Fruit fly (Drosophila melanogaster) whole organism, embryonic: Measurements from ENCODE around the gene CG7907.

ENCODE experiments used
- ATbp ChIP-seq: fragments of 200-800 bp; sonication (Bioruptor generic); optimal IDR thresholded peaks from 2 replicates; lab custom pipeline; 2017; ENCODE audit warnings: missing biosample characterization, mild to moderate bottlenecking, missing genetic modification characterization, missing genetic modification reagents
- BEAF-32 ChIP-seq: fragments of 200-800 bp; sonication (Bioruptor generic); optimal IDR thresholded peaks from 3 replicates; lab custom pipeline; 2017; ENCODE audit warnings: missing biosample characterization, missing genetic modification characterization, mild to moderate bottlenecking, moderate library complexity, missing genetic modification reagents
- CG10209 ChIP-seq: fragments of 200-800 bp; sonication (Bioruptor generic); optimal IDR thresholded peaks from 3 replicates; lab custom pipeline; 2017; ENCODE audit warnings: missing biosample characterization, mild to moderate bottlenecking, missing genetic modification characterization, missing genetic modification reagents
- CG10462 ChIP-seq: fragments of 200-800 bp; sonication (Bioruptor generic); optimal IDR thresholded peaks from 2 replicates; lab custom pipeline; 2016; ENCODE audit warnings: missing biosample characterization, missing genetic modification characterization
- CG12744 ChIP-seq: fragments of 200-800 bp; sonication (Bioruptor generic); optimal IDR thresholded peaks from 2 replicates; lab custom pipeline; 2016; ENCODE audit warnings: missing biosample characterization, missing genetic modification characterization
- CG14014 ChIP-seq: fragments of 200-800 bp; sonication (Bioruptor generic); IDR thresholded peaks from 2 replicates; pipeline ENCODE4 v1.3.6; 2022; ENCODE audit warnings: missing biosample characterization, missing genetic modification characterization
- CG14441 ChIP-seq: fragments of 200-800 bp; sonication (Bioruptor generic); IDR thresholded peaks from 2 replicates; pipeline ENCODE4 v1.3.6; 2022; ENCODE audit warnings: missing biosample characterization, missing genetic modification characterization
- CG17186 ChIP-seq: fragments of 200-800 bp; sonication (Bioruptor generic); optimal IDR thresholded peaks from 3 replicates; lab custom pipeline; 2017; ENCODE audit warnings: missing biosample characterization, missing genetic modification reagents, missing genetic modification characterization
- CG17328 ChIP-seq: fragments of 200-800 bp; sonication (Bioruptor generic); IDR thresholded peaks from 2 replicates; pipeline ENCODE4 v1.3.6; 2022; ENCODE audit warnings: missing biosample characterization, missing genetic modification characterization
- CG17829 ChIP-seq: fragments of 200-800 bp; optimal IDR thresholded peaks from 2 replicates; lab custom pipeline; 2019; ENCODE audit warnings: missing biosample characterization, mild to moderate bottlenecking, missing genetic modification characterization, moderate library complexity
- CG2889 ChIP-seq: fragments of 200-800 bp; sonication (Bioruptor generic); IDR thresholded peaks from 3 replicates; pipeline ENCODE4 v1.3.6; 2022; ENCODE audit warnings: missing biosample characterization, missing genetic modification characterization
- CG32767 ChIP-seq: fragments of 200-800 bp; sonication (Bioruptor generic); IDR thresholded peaks from 2 replicates; pipeline ENCODE4 v1.3.6; 2022; ENCODE audit warnings: missing biosample characterization, missing genetic modification characterization
- CG34224 ChIP-seq: fragments of 200-800 bp; sonication (Bioruptor generic); IDR thresholded peaks from 3 replicates; pipeline ENCODE4 v1.3.6; 2022; ENCODE audit warnings: missing biosample characterization, missing genetic modification characterization; ENCODE audit not compliant: partially characterized antibody
- CG3726 ChIP-seq: fragments of 200-800 bp; sonication (Bioruptor generic); IDR thresholded peaks from 3 replicates; pipeline ENCODE4, ENCODE4 v1.3.6; 2022; ENCODE audit warnings: missing biosample characterization, missing genetic modification characterization
- CG3847 ChIP-seq: fragments of 200-800 bp; sonication (Bioruptor generic); IDR thresholded peaks from 2 replicates; pipeline ENCODE4 v1.3.6; 2022; ENCODE audit warnings: missing biosample characterization, missing genetic modification characterization
- CG3995 ChIP-seq: fragments of 200-800 bp; sonication (Bioruptor generic); optimal IDR thresholded peaks from 3 replicates; lab custom pipeline; 2016; ENCODE audit warnings: missing biosample characterization, missing genetic modification characterization
- CG5953 ChIP-seq: fragments of 200-800 bp; sonication (Bioruptor generic); IDR thresholded peaks from 2 replicates; pipeline ENCODE4 v1.3.6; 2022; ENCODE audit warnings: missing biosample characterization, missing genetic modification characterization
- Fer1 ChIP-seq: fragments of 200-800 bp; sonication (Bioruptor generic); optimal IDR thresholded peaks from 2 replicates; lab custom pipeline; 2017; ENCODE audit warnings: missing biosample characterization, mild to moderate bottlenecking, missing genetic modification characterization
- H2.0 ChIP-seq: fragments of 200-800 bp; sonication (Bioruptor generic); IDR thresholded peaks from 2 replicates; pipeline ENCODE4 v1.3.6; 2022; ENCODE audit warnings: missing biosample characterization, missing genetic modification characterization
- HLH4C ChIP-seq: fragments of 200-800 bp; sonication (Bioruptor generic); IDR thresholded peaks from 3 replicates; pipeline ENCODE4 v1.3.6; 2022; ENCODE audit warnings: missing biosample characterization, missing genetic modification characterization; ENCODE audit not compliant: partially characterized antibody
- HmgD ChIP-seq: fragments of 200-800 bp; sonication (Bioruptor generic); optimal IDR thresholded peaks from 3 replicates; lab custom pipeline; 2016; ENCODE audit warnings: missing biosample characterization, missing genetic modification characterization
- MTF-1 ChIP-seq: fragments of 200-800 bp; sonication (Bioruptor generic); optimal IDR thresholded peaks from 2 replicates; lab custom pipeline; 2018; ENCODE audit warnings: missing biosample characterization, mild to moderate bottlenecking, missing genetic modification characterization, borderline replicate concordance
- Mes4 ChIP-seq: fragments of 200-800 bp; sonication (Bioruptor generic); optimal IDR thresholded peaks from 2 replicates; lab custom pipeline; 2016; ENCODE audit warnings: missing biosample characterization, missing genetic modification characterization
- Nf-YB ChIP-seq: fragments of 200-800 bp; sonication (Bioruptor generic); optimal IDR thresholded peaks from 3 replicates; lab custom pipeline; 2019; ENCODE audit warnings: missing biosample characterization, mild to moderate bottlenecking, missing genetic modification characterization, moderate library complexity
- Oaz ChIP-seq: fragments of 200-800 bp; sonication (Bioruptor generic); IDR thresholded peaks from 2 replicates; pipeline ENCODE4 v1.3.6; 2022; ENCODE audit warnings: missing biosample characterization, missing genetic modification characterization
- Scr ChIP-seq: fragments of 200-800 bp; sonication (Bioruptor generic); IDR thresholded peaks from 2 replicates; pipeline ENCODE4 v1.3.6; 2022; ENCODE audit warnings: missing biosample characterization, missing genetic modification characterization; ENCODE audit not compliant: partially characterized antibody
- Sox100B ChIP-seq: fragments of 200-800 bp; sonication (Bioruptor generic); optimal IDR thresholded peaks from 3 replicates; lab custom pipeline; 2018; ENCODE audit warnings: missing biosample characterization, mild to moderate bottlenecking, missing genetic modification characterization
- Spps ChIP-seq: fragments of 200-800 bp; sonication (Bioruptor generic); optimal IDR thresholded peaks from 2 replicates; lab custom pipeline; 2018; ENCODE audit warnings: missing biosample characterization, mild to moderate bottlenecking, missing genetic modification characterization
- Stat92E ChIP-seq, 3 experiments: fragments of >200 bp in 2 of 3; fragments of 200-800 bp in 1 of 3; sonication (Bioruptor generic) in 1 of 3; optimal IDR thresholded peaks; 2 replicates each; lab custom pipeline; 2017 to 2019; ENCODE audit warnings: missing biosample characterization in 3 of 3, missing genetic modification characterization in 3 of 3, mild to moderate bottlenecking in 1 of 3, moderate library complexity in 1 of 3
- Trl ChIP-seq, 3 experiments: fragments of >200 bp in 2 of 3; fragments of 200-800 bp in 1 of 3; sonication (Bioruptor generic) in 1 of 3; optimal IDR thresholded peaks; 2 replicates in 1 of 3; 3 replicates in 2 of 3; lab custom pipeline; 2016 to 2017; ENCODE audit warnings: missing biosample characterization in 1 of 3, missing genetic modification characterization in 1 of 3
- corto ChIP-seq: fragments of 200-800 bp; sonication (Bioruptor generic); optimal IDR thresholded peaks from 2 replicates; lab custom pipeline; 2016; ENCODE audit warnings: missing biosample characterization, mild to moderate bottlenecking, missing genetic modification characterization, moderate library complexity
- dmrt11E ChIP-seq: fragments of 200-800 bp; sonication (Bioruptor generic); optimal IDR thresholded peaks from 3 replicates; lab custom pipeline; 2018; ENCODE audit warnings: missing biosample characterization, mild to moderate bottlenecking, missing genetic modification characterization, moderate library complexity
- esg ChIP-seq: fragments of 200-800 bp; sonication (Bioruptor generic); conservative IDR thresholded peaks from 2 replicates; pipeline ENCODE4 v1.3.6; 2022; ENCODE audit warnings: missing biosample characterization, missing genetic modification characterization
- gro ChIP-seq: fragments of 200-800 bp; sonication (Bioruptor generic); optimal IDR thresholded peaks from 2 replicates; lab custom pipeline; 2016; ENCODE audit warnings: missing biosample characterization, missing genetic modification characterization
- hkb ChIP-seq, 2 experiments: fragments of 200-800 bp in 1 of 2; fragments of >200 bp in 1 of 2; sonication (Bioruptor generic) in 1 of 2; IDR thresholded peaks in 1 of 2; optimal IDR thresholded peaks in 1 of 2; 2 replicates each; pipeline versions ENCODE4 v1.3.6 to Lab custom; 2017 to 2022; ENCODE audit warnings: missing biosample characterization in 1 of 2, missing genetic modification characterization in 1 of 2
- knrl ChIP-seq: fragments of 200-800 bp; sonication (Bioruptor generic); IDR thresholded peaks from 3 replicates; pipeline ENCODE4 v1.3.6; 2022; ENCODE audit warnings: missing biosample characterization, missing genetic modification characterization; ENCODE audit not compliant: partially characterized antibody
- lilli ChIP-seq: fragments of 200-800 bp; sonication (Bioruptor generic); optimal IDR thresholded peaks from 3 replicates; lab custom pipeline; 2016; ENCODE audit warnings: missing biosample characterization, missing genetic modification characterization
- lmd ChIP-seq: fragments of 200-800 bp; sonication (Bioruptor generic); IDR thresholded peaks from 2 replicates; pipeline ENCODE4 v1.3.6; 2022; ENCODE audit warnings: missing biosample characterization, missing genetic modification characterization
- lov ChIP-seq, 2 experiments: fragments of 200-800 bp in 1 of 2; fragments of >200 bp in 1 of 2; sonication (Bioruptor generic) in 1 of 2; IDR thresholded peaks in 1 of 2; optimal IDR thresholded peaks in 1 of 2; 2 replicates in 1 of 2; 3 replicates in 1 of 2; pipeline versions ENCODE4 v1.3.6 to Lab custom; 2017 to 2022; ENCODE audit warnings: missing biosample characterization in 1 of 2, missing genetic modification characterization in 1 of 2
- p53 ChIP-seq: fragments of 200-800 bp; sonication (Bioruptor generic); optimal IDR thresholded peaks from 2 replicates; lab custom pipeline; 2016; ENCODE audit warnings: missing biosample characterization, missing genetic modification characterization
- salm ChIP-seq: fragments of 200-800 bp; sonication (Bioruptor generic); optimal IDR thresholded peaks from 2 replicates; lab custom pipeline; 2018; ENCODE audit warnings: missing biosample characterization, mild to moderate bottlenecking, missing genetic modification characterization
- sob ChIP-seq: fragments of 200-800 bp; sonication (Bioruptor generic); IDR thresholded peaks from 2 replicates; pipeline ENCODE4 v1.3.6; 2022; ENCODE audit warnings: missing biosample characterization, missing genetic modification characterization
- sr ChIP-seq: fragments of 200-800 bp; sonication (Bioruptor generic); IDR thresholded peaks from 3 replicates; pipeline ENCODE4 v1.3.6; 2022; ENCODE audit warnings: missing biosample characterization, missing genetic modification characterization
- sug ChIP-seq: fragments of 200-800 bp; optimal IDR thresholded peaks from 2 replicates; lab custom pipeline; 2019; ENCODE audit warnings: missing biosample characterization, mild to moderate bottlenecking, missing genetic modification characterization, moderate library complexity
- ttk ChIP-seq: fragments of 200-800 bp; sonication (Bioruptor generic); IDR thresholded peaks from 2 replicates; pipeline ENCODE4 v2.1.2; 2022; ENCODE audit warnings: missing biosample characterization, missing genetic modification characterization
- tup ChIP-seq: fragments of 200-800 bp; sonication (Bioruptor generic); optimal IDR thresholded peaks from 2 replicates; lab custom pipeline; 2016; ENCODE audit warnings: missing biosample characterization, mild to moderate bottlenecking, missing genetic modification characterization, moderate library complexity
- twi ChIP-seq: fragments of 200-800 bp; optimal IDR thresholded peaks from 2 replicates; lab custom pipeline; 2019; ENCODE audit warnings: missing biosample characterization, mild to moderate bottlenecking, missing genetic modification characterization, moderate library complexity
- zen ChIP-seq: fragments of 200-800 bp; sonication (Bioruptor generic); optimal IDR thresholded peaks from 3 replicates; lab custom pipeline; 2018; ENCODE audit warnings: missing biosample characterization, mild to moderate bottlenecking, missing genetic modification characterization, moderate library complexity

CG7907 gene

dm6 chr3R:21378595-21378994 is 24.9 kb upstream of the CG7907 start, which contains the start of gene tin (continued):
- TF ChIP-seq BEAF-32 (GFP tag; lab: Kevin White, UChicago) (peak; percentile 70), zen (tag; lab: Kevin White, UChicago) (peak; percentile 96), tup (GFP tag; lab: Kevin White, UChicago) (peak; percentile 57), hkb (optimal IDR thresholded peaks at IDR 0.05; lab: Kevin White, UChicago) (no peak), hkb (GFP tag; IDR thresholded peaks at IDR 0.05; lab: Robert Waterston, UW) (peak; percentile 98), CG5953 (GFP tag; lab: Robert Waterston, UW) (peak; percentile 91), ttk (GFP tag; lab: Robert Waterston, UW) (peak; percentile 93), CG17829 (peak; percentile 97), sug (tag; lab: Kevin White, UChicago) (peak; percentile 84), CG3726 (GFP tag; lab: Robert Waterston, UW) (peak; percentile 90), dmrt11E (peak; percentile 95), Spps (tag; lab: Kevin White, UChicago) (peak; percentile 95), salm (tag; lab: Kevin White, UChicago) (peak; percentile 90), lmd (GFP tag; lab: Robert Waterston, UW) (peak; percentile 92; the same call in 1 of the 2 replicates), Stat92E (GFP tag; optimal IDR thresholded peaks at IDR 0.05; lab: Kevin White, UChicago) (peak in 1 of 3 experiments; percentile 78), knrl (GFP tag; lab: Robert Waterston, UW) (peak; percentile 68), lov (optimal IDR thresholded peaks at IDR 0.05; lab: Kevin White, UChicago) (no peak), lov (GFP tag; IDR thresholded peaks at IDR 0.05; lab: Robert Waterston, UW) (peak; percentile 97), ATbp (GFP tag; lab: Kevin White, UChicago) (peak; percentile 90), p53 (GFP tag; lab: Kevin White, UChicago) (no peak), Scr (peak; percentile 82), CG3995 (GFP tag; lab: Kevin White, UChicago) (peak; percentile 64), sob (GFP tag; lab: Robert Waterston, UW) (peak; percentile 95), HLH4C (GFP tag; lab: Robert Waterston, UW) (peak; percentile 47; the same call in 1 of the 3 replicates), Nf-YB (GFP tag; lab: Kevin White, UChicago) (peak; percentile 99), Fer1 (GFP tag; lab: Kevin White, UChicago) (no peak), Oaz (GFP tag; lab: Robert Waterston, UW) (peak; percentile 86), corto (GFP tag; lab: Kevin White, UChicago) (peak; percentile 91), Mes4 (GFP tag; lab: Kevin White, UChicago) (no peak), CG10209 (GFP tag; lab: Kevin White, UChicago) (peak; percentile 93), lilli (GFP tag; lab: Kevin White, UChicago) (peak; percentile 80), HmgD (GFP tag; lab: Kevin White, UChicago) (no peak), sr (GFP tag; lab: Robert Waterston, UW) (peak; percentile 75), CG32767 (peak; percentile 96), twi (tag; lab: Kevin White, UChicago) (peak; percentile 86), CG17328 (GFP tag; lab: Robert Waterston, UW) (peak; percentile 98), CG14441 (GFP tag; lab: Robert Waterston, UW) (peak; percentile 96), CG2889 (peak; percentile 77), CG12744 (peak; percentile 5), MTF-1 (GFP tag; lab: Kevin White, UChicago) (peak; percentile 85), Trl (optimal IDR thresholded peaks at IDR 0.05; lab: Kevin White, UChicago) (peak in 1 of 2 experiments; percentile 15), Trl (GFP tag; optimal IDR thresholded peaks at IDR 0.05; lab: Kevin White, UChicago) (peak; percentile 33), CG3847 (GFP tag; lab: Robert Waterston, UW) (peak; percentile 93), esg (GFP tag; lab: Robert Waterston, UW) (peak; percentile 92), CG10462 (peak; percentile 82), CG17186 (peak; percentile 55), H2.0 (GFP tag; lab: Robert Waterston, UW) (peak; percentile 95), CG14014 (peak; percentile 95), Sox100B (peak; percentile 90), gro (GFP tag; lab: Kevin White, UChicago) (peak; percentile 1), CG34224 (GFP tag; lab: Robert Waterston, UW) (peak; percentile 71; the same call in 2 of the 3 replicates)
